Worm (Caenorhabditis elegans) whole organism, late embryonic: ENCODE measurements around the gene sri-78.
"Not testable (repeated sequence)": the region's sequence is repeated elsewhere in the genome, so short reads cannot be mapped to it uniquely, and the experiment has no call there.

Source experiments
- C38D4.7 ChIP-seq: fragments of 200-800 bp; sonication (Bioruptor generic); optimal IDR thresholded peaks from 2 replicates; lab custom pipeline; 2018; ENCODE audit warnings: mild to moderate bottlenecking, missing genetic modification characterization, moderate library complexity, missing compliant biosample characterization
- T23F11.4 ChIP-seq: fragments of 200-800 bp; sonication (Bioruptor generic); optimal IDR thresholded peaks from 2 replicates; lab custom pipeline; 2018; ENCODE audit warnings: mild to moderate bottlenecking, missing genetic modification characterization, missing compliant biosample characterization
- ceh-18 ChIP-seq: sonication (generic microtip); optimal IDR thresholded peaks from 2 replicates; lab custom pipeline; 2016; ENCODE audit warnings: missing genetic modification characterization, missing compliant biosample characterization
- ceh-2 ChIP-seq: sonication (generic microtip); optimal IDR thresholded peaks from 2 replicates; lab custom pipeline; 2016; ENCODE audit warnings: missing genotype, missing genetic modification characterization, missing compliant biosample characterization
- ceh-22 ChIP-seq: sonication (generic microtip); optimal IDR thresholded peaks from 2 replicates; lab custom pipeline; 2017; ENCODE audit warnings: missing biosample characterization, missing genetic modification characterization
- ceh-30 ChIP-seq: fragments of 150-350 bp; optimal IDR thresholded peaks from 2 replicates; lab custom pipeline; 2014; ENCODE audit warnings: missing biosample characterization, missing genetic modification characterization
- ceh-45 ChIP-seq: fragments of 200-800 bp; sonication (Bioruptor generic); IDR thresholded peaks from 2 replicates; pipeline ENCODE4 v1.3.6; 2022; ENCODE audit warnings: missing genetic modification reagents, missing genetic modification characterization, missing compliant biosample characterization
- ceh-48 ChIP-seq: sonication (generic microtip); optimal IDR thresholded peaks from 2 replicates; lab custom pipeline; 2016; ENCODE audit warnings: missing genetic modification characterization, inconsistent platforms, missing compliant biosample characterization
- ceh-6 ChIP-seq: fragments of 200-800 bp; sonication (Bioruptor generic); optimal IDR thresholded peaks from 2 replicates; lab custom pipeline; 2018; ENCODE audit warnings: mild to moderate bottlenecking, missing genetic modification characterization, missing compliant biosample characterization
- dmd-4 ChIP-seq: sonication (generic microtip); optimal IDR thresholded peaks from 2 replicates; lab custom pipeline; 2016; ENCODE audit warnings: borderline replicate concordance, missing genetic modification characterization, missing compliant biosample characterization
- dve-1 ChIP-seq: sonication (generic microtip); optimal IDR thresholded peaks from 2 replicates; lab custom pipeline; 2017; ENCODE audit warnings: antibody characterized with exemption, mild to moderate bottlenecking, missing genetic modification characterization, missing compliant biosample characterization
- elt-4 ChIP-seq: sonication (generic microtip); optimal IDR thresholded peaks from 2 replicates; lab custom pipeline; 2016; ENCODE audit warnings: missing genetic modification characterization, missing compliant biosample characterization
- ets-4 ChIP-seq: sonication (generic microtip); optimal IDR thresholded peaks from 2 replicates; lab custom pipeline; 2016; ENCODE audit warnings: missing genetic modification characterization, missing compliant biosample characterization
- eyg-1 ChIP-seq: sonication (generic microtip); optimal IDR thresholded peaks from 2 replicates; lab custom pipeline; 2016; ENCODE audit warnings: missing genotype, missing genetic modification characterization, missing compliant biosample characterization
- gmeb-2 ChIP-seq: sonication (generic microtip); optimal IDR thresholded peaks from 2 replicates; lab custom pipeline; 2016; ENCODE audit warnings: missing genetic modification characterization, inconsistent platforms, missing compliant biosample characterization
- hlh-15 ChIP-seq: sonication (generic microtip); optimal IDR thresholded peaks from 2 replicates; lab custom pipeline; 2016; ENCODE audit warnings: missing genetic modification characterization, missing compliant biosample characterization
- lin-11 ChIP-seq: fragments of 200-800 bp; sonication (Bioruptor generic); optimal IDR thresholded peaks from 2 replicates; lab custom pipeline; 2018; ENCODE audit warnings: mild to moderate bottlenecking, missing genetic modification characterization, missing compliant biosample characterization
- madf-2 ChIP-seq: sonication (generic microtip); optimal IDR thresholded peaks from 2 replicates; lab custom pipeline; 2017; ENCODE audit warnings: missing genetic modification characterization, missing compliant biosample characterization
- mec-3 ChIP-seq: sonication (generic microtip); optimal IDR thresholded peaks from 2 replicates; lab custom pipeline; 2016; ENCODE audit warnings: borderline replicate concordance, missing genetic modification characterization, missing compliant biosample characterization
- nfya-1 ChIP-seq: sonication (generic microtip); optimal IDR thresholded peaks from 2 replicates; lab custom pipeline; 2017; ENCODE audit warnings: missing genetic modification characterization, mild to moderate bottlenecking, missing compliant biosample characterization, antibody characterized with exemption, moderate library complexity
- pag-3 ChIP-seq: sonication (generic microtip); optimal IDR thresholded peaks from 2 replicates; lab custom pipeline; 2016; ENCODE audit warnings: missing compliant biosample characterization, missing genetic modification characterization, borderline replicate concordance
- pat-9 ChIP-seq: fragments of 200-800 bp; sonication (Bioruptor generic); optimal IDR thresholded peaks from 2 replicates; lab custom pipeline; 2018; ENCODE audit warnings: mild to moderate bottlenecking, missing genetic modification characterization, moderate library complexity, missing compliant biosample characterization
- pax-1 ChIP-seq: fragments of 150-350 bp; optimal IDR thresholded peaks from 2 replicates; lab custom pipeline; 2014; ENCODE audit warnings: missing biosample characterization, missing genetic modification characterization
- pha-4 ChIP-seq: fragments of 150-350 bp; optimal IDR thresholded peaks from 2 replicates; lab custom pipeline; 2018; ENCODE audit warnings: missing biosample characterization, missing genetic modification reagents, missing genetic modification characterization
- pqm-1 ChIP-seq: sonication (generic microtip); optimal IDR thresholded peaks from 2 replicates; lab custom pipeline; 2016; ENCODE audit warnings: missing genetic modification characterization, missing compliant biosample characterization
- rnt-1 ChIP-seq: sonication (generic microtip); optimal IDR thresholded peaks from 2 replicates; lab custom pipeline; 2016; ENCODE audit warnings: missing genetic modification characterization, missing compliant biosample characterization
- syd-9 ChIP-seq: sonication (generic microtip); optimal IDR thresholded peaks from 2 replicates; lab custom pipeline; 2016; ENCODE audit warnings: mild to moderate bottlenecking, missing genetic modification characterization, moderate library complexity, missing compliant biosample characterization
- tbx-2 ChIP-seq: sonication (generic microtip); optimal IDR thresholded peaks from 2 replicates; lab custom pipeline; 2016; ENCODE audit warnings: missing genetic modification characterization, missing compliant biosample characterization
- ttx-3 ChIP-seq: sonication (generic microtip); optimal IDR thresholded peaks from 2 replicates; lab custom pipeline; 2016; ENCODE audit warnings: missing genetic modification reagents, missing genetic modification characterization, missing compliant biosample characterization
- unc-3 ChIP-seq, 2 experiments: fragments of 200-800 bp in 1 of 2; sonication (Bioruptor generic) in 1 of 2; sonication (generic microtip) in 1 of 2; conservative IDR thresholded peaks in 1 of 2; optimal IDR thresholded peaks in 1 of 2; 2 replicates each; pipeline versions ENCODE4 v1.3.6 to Lab custom; 2016 to 2022; ENCODE audit warnings: missing compliant biosample characterization in 2 of 2, missing genetic modification characterization in 2 of 2, missing genetic modification reagents in 1 of 2
- unc-42 ChIP-seq: sonication (generic microtip); optimal IDR thresholded peaks from 2 replicates; lab custom pipeline; 2016; ENCODE audit warnings: missing genotype, missing genetic modification characterization, missing compliant biosample characterization
- unc-86 ChIP-seq: sonication (generic microtip); optimal IDR thresholded peaks from 2 replicates; lab custom pipeline; 2016; ENCODE audit warnings: missing genetic modification characterization, missing compliant biosample characterization
- ztf-16 ChIP-seq: sonication (generic microtip); optimal IDR thresholded peaks from 2 replicates; lab custom pipeline; 2017; ENCODE audit warnings: missing genetic modification characterization, missing compliant biosample characterization

sri-78 gene

DNA sequence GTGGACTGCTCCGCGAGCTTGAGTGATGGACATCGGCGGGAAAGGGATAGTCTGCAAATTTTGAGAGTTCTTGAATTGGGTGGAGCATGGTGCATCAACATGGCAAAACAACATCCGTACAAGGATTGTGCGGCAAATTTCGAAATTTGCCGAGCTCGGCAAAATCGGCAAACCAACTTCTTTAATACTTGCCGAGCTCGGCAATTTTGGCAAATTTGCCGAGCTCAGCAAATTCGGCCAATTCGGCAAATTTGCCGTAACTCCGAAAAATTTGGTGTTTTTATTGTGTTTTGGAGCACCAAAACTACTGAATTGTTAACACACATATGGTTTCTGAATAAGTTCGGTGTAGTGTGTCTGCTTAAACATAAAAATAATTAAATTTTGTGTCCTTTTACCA is 14.9 kb upstream of the sri-78 start, which contains the start of gene fbxc-55:
fbxc-55 (minus strand) TSS at position 101 of the 400 bp plus-strand sequence.
- TF ChIP-seq ceh-18 (tag; lab: Kevin White, UChicago): no peak
- no peak for TF ChIP-seq unc-42 (tag; lab: Kevin White, UChicago)
- TF ChIP-seq syd-9 (tag; lab: Kevin White, UChicago): no peak
- TF ChIP-seq dve-1 (tag; lab: Kevin White, UChicago): no peak
- TF ChIP-seq ets-4: no peak
- TF ChIP-seq eyg-1: no peak
- no peak for TF ChIP-seq ceh-22 (tag; lab: Kevin White, UChicago)

ce11 chrII:3172176-3172575 is 12.8 kb upstream of the sri-78 start, which contains the start of gene Y27F2A.10:
Gene Y27F2A.10 (minus strand): TSS chrII:3172276.
- TF ChIP-seq gmeb-2: no peak
- TF ChIP-seq ceh-6 (GFP tag; lab: Kevin White, UChicago): no peak
- no peak for TF ChIP-seq T23F11.4 (GFP tag; lab: Kevin White, UChicago)
- no peak for TF ChIP-seq elt-4 (tag; lab: Kevin White, UChicago)
- no peak for TF ChIP-seq ceh-45 (GFP tag; lab: Robert Waterston, UW)
- TF ChIP-seq lin-11 (tag; lab: Kevin White, UChicago): no peak
- TF ChIP-seq unc-86: no peak
- TF ChIP-seq dve-1 (tag; lab: Kevin White, UChicago): no peak
- TF ChIP-seq pat-9: no peak
- TF ChIP-seq pqm-1 (tag; lab: Kevin White, UChicago): no peak
- TF ChIP-seq ceh-30: no peak
- TF ChIP-seq pag-3: no peak
- TF ChIP-seq dmd-4 (tag; lab: Kevin White, UChicago): no peak
- TF ChIP-seq madf-2 (tag; lab: Kevin White, UChicago): no peak
- TF ChIP-seq C38D4.7 (GFP tag; lab: Kevin White, UChicago): no peak
- TF ChIP-seq pax-1 (tag; lab: Kevin White, UChicago): no peak

DNA sequence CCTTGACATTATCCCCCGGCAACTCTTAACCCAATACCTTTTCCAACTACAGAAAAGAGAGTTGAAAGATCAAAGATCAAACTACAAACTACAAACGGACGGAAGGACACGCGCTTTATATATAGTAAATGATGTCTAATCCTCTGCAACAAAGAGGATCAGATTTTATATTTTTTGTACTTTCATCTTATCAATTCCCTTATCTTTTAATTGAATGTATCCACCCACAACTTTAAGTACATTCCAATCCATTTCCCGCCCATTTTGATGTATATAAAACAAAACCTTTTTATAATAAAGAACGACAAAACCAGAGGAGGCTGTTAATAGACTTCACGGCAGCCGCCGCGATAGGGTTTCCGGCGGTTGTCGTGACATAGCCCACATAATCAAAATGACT is 7.3 kb upstream of the sri-78 start, which contains the start of gene sri-40:
sri-40 (plus strand) TSS at position 301 of the 400 bp plus-strand sequence.
- not testable (repeated sequence) for TF ChIP-seq unc-3 (GFP tag; conservative IDR thresholded peaks at IDR 0.05; lab: Robert Waterston, UW); unc-3 (tag; optimal IDR thresholded peaks at IDR 0.05; lab: Kevin White, UChicago); rnt-1 (tag; lab: Kevin White, UChicago); ttx-3

ce11 chrII:3183300-3183840 is 1.6 kb upstream of the sri-78 start, which contains the start of the genes Y27F2A.6 and Y27F2A.8:
Gene Y27F2A.6 (minus strand): TSS chrII:3183400.
Gene Y27F2A.8 (plus strand): TSS chrII:3183790.
- not testable (repeated sequence) for TF ChIP-seq nfya-1 (tag; lab: Kevin White, UChicago); ceh-22 (tag; lab: Kevin White, UChicago); unc-3 (GFP tag; conservative IDR thresholded peaks at IDR 0.05; lab: Robert Waterston, UW); unc-3 (tag; optimal IDR thresholded peaks at IDR 0.05; lab: Kevin White, UChicago)

DNA sequence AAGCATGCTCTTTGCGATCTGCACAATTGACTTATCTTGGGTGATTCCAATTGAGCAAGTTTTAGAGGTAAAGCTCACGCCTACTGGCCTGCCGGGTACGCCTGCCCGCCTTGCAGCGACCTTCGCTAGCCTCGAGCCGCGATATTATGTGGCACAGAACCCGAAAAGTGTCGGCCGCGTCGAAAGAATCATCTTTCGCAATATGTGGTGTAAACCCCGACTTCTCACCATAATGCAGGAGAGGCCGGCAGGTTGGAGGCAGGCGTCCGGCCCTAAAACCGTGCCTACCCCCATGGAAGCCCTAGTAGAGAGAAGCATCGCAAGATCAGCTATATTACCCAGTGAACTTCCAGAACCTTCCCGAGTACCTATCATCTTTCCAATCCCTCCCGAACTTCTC is 890 bp downstream of the sri-78 start:
- no peak for TF ChIP-seq T23F11.4 (GFP tag; lab: Kevin White, UChicago)
- TF ChIP-seq tbx-2 (tag; lab: Kevin White, UChicago): no peak
- no peak for TF ChIP-seq ets-4
- TF ChIP-seq ceh-30: no peak
- no peak for TF ChIP-seq lin-11 (tag; lab: Kevin White, UChicago)
- no peak for TF ChIP-seq ztf-16 (tag; lab: Kevin White, UChicago)
- TF ChIP-seq ceh-18 (tag; lab: Kevin White, UChicago): no peak
- no peak for TF ChIP-seq hlh-15
- TF ChIP-seq pag-3: no peak
- TF ChIP-seq ceh-48 (tag; lab: Kevin White, UChicago): no peak
- no peak for TF ChIP-seq ceh-2 (tag; lab: Kevin White, UChicago)
- no peak for TF ChIP-seq nfya-1 (tag; lab: Kevin White, UChicago)
- no peak for TF ChIP-seq mec-3 (tag; lab: Kevin White, UChicago)
- no peak for TF ChIP-seq pha-4 (tag; lab: Kevin White, UChicago)
- no peak for TF ChIP-seq rnt-1 (tag; lab: Kevin White, UChicago)
